Fruit fly (Drosophila melanogaster) whole organism, embryonic: ENCODE results near the gene Tet.
A peak's percentile ranks its signal among the peaks of the same experiment; 100 is the strongest.

ENCODE experiments used
- Ada2b ChIP-seq: fragments of 200-800 bp; sonication (Bioruptor generic); IDR thresholded peaks from 2 replicates; pipeline ENCODE4 v1.3.6; 2022; ENCODE audit warnings: missing biosample characterization, missing genetic modification characterization
- Bgb ChIP-seq: fragments of 200-800 bp; sonication (Bioruptor generic); IDR thresholded peaks from 2 replicates; pipeline ENCODE4 v1.3.6; 2022; ENCODE audit warnings: missing biosample characterization, missing genetic modification characterization; ENCODE audit not compliant: partially characterized antibody
- CG11456 ChIP-seq: fragments of 200-800 bp; sonication (Bioruptor generic); IDR thresholded peaks from 3 replicates; pipeline ENCODE4 v1.3.6; 2022; ENCODE audit warnings: missing biosample characterization, missing genetic modification characterization
- CG15269 ChIP-seq: fragments of 200-800 bp; sonication (Bioruptor generic); optimal IDR thresholded peaks from 2 replicates; lab custom pipeline; 2018; ENCODE audit warnings: missing biosample characterization, mild to moderate bottlenecking, missing genetic modification characterization, moderate library complexity
- CG1603 ChIP-seq: fragments of 200-800 bp; sonication (Bioruptor generic); optimal IDR thresholded peaks from 2 replicates; lab custom pipeline; 2019; ENCODE audit warnings: missing biosample characterization, mild to moderate bottlenecking, missing genetic modification characterization, moderate library complexity
- CG17612 ChIP-seq: fragments of 200-800 bp; sonication (Bioruptor generic); IDR thresholded peaks from 2 replicates; pipeline ENCODE4 v1.3.6; 2022; ENCODE audit warnings: missing biosample characterization, missing genetic modification characterization
- CG18599 ChIP-seq: fragments of 200-800 bp; sonication (Bioruptor generic); optimal IDR thresholded peaks from 3 replicates; lab custom pipeline; 2017; ENCODE audit warnings: missing biosample characterization, missing genetic modification characterization, mild to moderate bottlenecking, moderate library complexity, missing genetic modification reagents
- CG3726 ChIP-seq: fragments of 200-800 bp; sonication (Bioruptor generic); IDR thresholded peaks from 3 replicates; pipeline ENCODE4, ENCODE4 v1.3.6; 2022; ENCODE audit warnings: missing biosample characterization, missing genetic modification characterization
- CG3995 ChIP-seq: fragments of 200-800 bp; sonication (Bioruptor generic); optimal IDR thresholded peaks from 3 replicates; lab custom pipeline; 2016; ENCODE audit warnings: missing biosample characterization, missing genetic modification characterization
- CG8290 ChIP-seq, 3 experiments: fragments of 200-800 bp; sonication (Bioruptor generic); optimal IDR thresholded peaks; 2 replicates each; lab custom pipeline; 2016 to 2019; ENCODE audit warnings: missing biosample characterization in 3 of 3, missing genetic modification characterization in 3 of 3, mild to moderate bottlenecking in 2 of 3, moderate library complexity in 1 of 3
- CG9215 ChIP-seq: fragments of 200-800 bp; sonication (Bioruptor generic); IDR thresholded peaks from 2 replicates; pipeline ENCODE4 v1.3.6; 2022; ENCODE audit warnings: missing biosample characterization, missing genetic modification characterization
- CrebB ChIP-seq: fragments of 200-800 bp; sonication (Bioruptor generic); optimal IDR thresholded peaks from 3 replicates; lab custom pipeline; 2018; ENCODE audit warnings: missing biosample characterization, mild to moderate bottlenecking, missing genetic modification characterization
- Drgx ChIP-seq: fragments of 200-800 bp; sonication (Bioruptor generic); IDR thresholded peaks from 2 replicates; pipeline ENCODE4 v1.3.6; 2022; ENCODE audit warnings: missing biosample characterization, missing genetic modification characterization
- Eip74EF ChIP-seq, 2 experiments: fragments of 200-800 bp in 1 of 2; fragments of >200 bp in 1 of 2; sonication (Bioruptor generic) in 1 of 2; optimal IDR thresholded peaks; 2 replicates each; lab custom pipeline; 2017 to 2019; ENCODE audit warnings: missing biosample characterization in 2 of 2, missing genetic modification characterization in 2 of 2, mild to moderate bottlenecking in 1 of 2, moderate library complexity in 1 of 2
- H15 ChIP-seq: fragments of 200-800 bp; sonication (Bioruptor generic); IDR thresholded peaks from 3 replicates; pipeline ENCODE4 v1.3.6; 2022; ENCODE audit warnings: missing biosample characterization, missing genetic modification characterization
- Hey ChIP-seq: fragments of 200-800 bp; sonication (Bioruptor generic); optimal IDR thresholded peaks from 3 replicates; lab custom pipeline; 2018; ENCODE audit warnings: missing biosample characterization, mild to moderate bottlenecking, missing genetic modification characterization
- Hr39 ChIP-seq: fragments of >200 bp; optimal IDR thresholded peaks from 2 replicates; lab custom pipeline; 2017
- Mrtf ChIP-seq: fragments of 200-800 bp; sonication (Bioruptor generic); IDR thresholded peaks from 3 replicates; pipeline ENCODE4 v1.3.6; 2022; ENCODE audit warnings: missing biosample characterization, missing genetic modification characterization
- NK7.1 ChIP-seq: fragments of 200-800 bp; sonication (Bioruptor generic); optimal IDR thresholded peaks from 3 replicates; lab custom pipeline; 2016; ENCODE audit warnings: missing biosample characterization, missing genetic modification characterization
- Neu2 ChIP-seq: fragments of 200-800 bp; sonication (Bioruptor generic); optimal IDR thresholded peaks from 3 replicates; lab custom pipeline; 2016; ENCODE audit warnings: missing biosample characterization, missing genetic modification characterization, borderline replicate concordance
- Optix ChIP-seq: fragments of 200-800 bp; sonication (Bioruptor generic); IDR thresholded peaks from 3 replicates; pipeline ENCODE4 v1.3.6; 2022; ENCODE audit warnings: missing biosample characterization, missing genetic modification characterization
- Ptx1 ChIP-seq: fragments of 200-800 bp; sonication (Bioruptor generic); IDR thresholded peaks from 2 replicates; pipeline ENCODE4 v1.3.6; 2022; ENCODE audit warnings: missing biosample characterization, missing genetic modification characterization
- Side ChIP-seq: fragments of 200-800 bp; sonication (Bioruptor generic); optimal IDR thresholded peaks from 2 replicates; lab custom pipeline; 2016; ENCODE audit warnings: missing biosample characterization, missing genetic modification characterization
- Tbp ChIP-seq: fragments of >200 bp; optimal IDR thresholded peaks from 2 replicates; lab custom pipeline; 2018; ENCODE audit warnings: missing biosample characterization, missing genetic modification characterization
- Xrp1 ChIP-seq: fragments of 200-800 bp; sonication (Bioruptor generic); IDR thresholded peaks from 2 replicates; pipeline ENCODE4 v1.3.6; 2022; ENCODE audit warnings: missing biosample characterization, missing genetic modification characterization
- YL-1 ChIP-seq: fragments of 200-800 bp; sonication (Bioruptor generic); optimal IDR thresholded peaks from 3 replicates; lab custom pipeline; 2017; ENCODE audit warnings: missing biosample characterization, mild to moderate bottlenecking, missing genetic modification characterization
- ash1 ChIP-seq: fragments of 200-800 bp; sonication (Bioruptor generic); optimal IDR thresholded peaks from 2 replicates; lab custom pipeline; 2018; ENCODE audit warnings: missing biosample characterization, mild to moderate bottlenecking, missing genetic modification characterization
- cato ChIP-seq: fragments of 200-800 bp; sonication (Bioruptor generic); optimal IDR thresholded peaks from 2 replicates; lab custom pipeline; 2016; ENCODE audit warnings: missing biosample characterization, missing genetic modification characterization, borderline replicate concordance
- caup ChIP-seq: fragments of 200-800 bp; sonication (Bioruptor generic); optimal IDR thresholded peaks from 3 replicates; lab custom pipeline; 2017; ENCODE audit warnings: missing biosample characterization, mild to moderate bottlenecking, missing genetic modification characterization, moderate library complexity; ENCODE audit not compliant: severe bottlenecking
- cg ChIP-seq: fragments of 200-800 bp; sonication (Bioruptor generic); optimal IDR thresholded peaks from 3 replicates; lab custom pipeline; 2019; ENCODE audit warnings: missing biosample characterization, mild to moderate bottlenecking, missing genetic modification characterization, moderate library complexity
- emc ChIP-seq: fragments of 200-800 bp; sonication (Bioruptor generic); optimal IDR thresholded peaks from 2 replicates; lab custom pipeline; 2016; ENCODE audit warnings: missing biosample characterization, missing genetic modification characterization
- ems ChIP-seq: fragments of 200-800 bp; sonication (Bioruptor generic); optimal IDR thresholded peaks from 3 replicates; lab custom pipeline; 2016; ENCODE audit warnings: missing biosample characterization, missing genetic modification characterization
- en ChIP-seq: fragments of 200-800 bp; sonication (Bioruptor generic); optimal IDR thresholded peaks from 2 replicates; lab custom pipeline; 2016; ENCODE audit warnings: missing biosample characterization, missing genetic modification characterization
- fd96Cb ChIP-seq: fragments of 200-800 bp; sonication (Bioruptor generic); optimal IDR thresholded peaks from 2 replicates; lab custom pipeline; 2018; ENCODE audit warnings: missing biosample characterization, mild to moderate bottlenecking, missing genetic modification characterization, moderate library complexity
- gro ChIP-seq: fragments of 200-800 bp; sonication (Bioruptor generic); optimal IDR thresholded peaks from 2 replicates; lab custom pipeline; 2016; ENCODE audit warnings: missing biosample characterization, missing genetic modification characterization
- ind ChIP-seq: fragments of 200-800 bp; sonication (Bioruptor generic); optimal IDR thresholded peaks from 3 replicates; lab custom pipeline; 2016; ENCODE audit warnings: missing biosample characterization, missing genetic modification characterization
- nau ChIP-seq: fragments of 200-800 bp; sonication (Bioruptor generic); optimal IDR thresholded peaks from 3 replicates; lab custom pipeline; 2017; ENCODE audit warnings: missing biosample characterization, mild to moderate bottlenecking, missing genetic modification characterization, missing genetic modification reagents
- nmo ChIP-seq: fragments of 200-800 bp; sonication (Bioruptor generic); optimal IDR thresholded peaks from 2 replicates; lab custom pipeline; 2018; ENCODE audit warnings: missing biosample characterization, mild to moderate bottlenecking, missing genetic modification characterization, moderate library complexity
- oc ChIP-seq: fragments of 200-800 bp; sonication (Bioruptor generic); optimal IDR thresholded peaks from 2 replicates; lab custom pipeline; 2018; ENCODE audit warnings: missing biosample characterization, mild to moderate bottlenecking, missing genetic modification characterization, moderate library complexity
- pb ChIP-seq: fragments of 200-800 bp; sonication (Bioruptor generic); optimal IDR thresholded peaks from 3 replicates; lab custom pipeline; 2016; ENCODE audit warnings: missing biosample characterization, missing genetic modification characterization
- pfk ChIP-seq: fragments of 200-800 bp; sonication (Bioruptor generic); optimal IDR thresholded peaks from 2 replicates; lab custom pipeline; 2018; ENCODE audit warnings: missing biosample characterization, mild to moderate bottlenecking, missing genetic modification characterization, moderate library complexity
- pho ChIP-seq: fragments of 200-800 bp; sonication (Bioruptor generic); optimal IDR thresholded peaks from 2 replicates; lab custom pipeline; 2016; ENCODE audit warnings: missing biosample characterization, missing genetic modification characterization
- pnt ChIP-seq: fragments of 200-800 bp; sonication (Bioruptor generic); optimal IDR thresholded peaks from 3 replicates; lab custom pipeline; 2016; ENCODE audit warnings: missing biosample characterization, missing genetic modification characterization
- ranshi ChIP-seq: fragments of 200-800 bp; sonication (Bioruptor generic); IDR thresholded peaks from 2 replicates; pipeline ENCODE4 v1.3.6; 2022; ENCODE audit warnings: missing biosample characterization, missing genetic modification characterization
- salm ChIP-seq: fragments of 200-800 bp; sonication (Bioruptor generic); optimal IDR thresholded peaks from 2 replicates; lab custom pipeline; 2018; ENCODE audit warnings: missing biosample characterization, mild to moderate bottlenecking, missing genetic modification characterization
- scrt ChIP-seq: fragments of 200-800 bp; sonication (Bioruptor generic); optimal IDR thresholded peaks from 2 replicates; lab custom pipeline; 2018; ENCODE audit warnings: missing biosample characterization, mild to moderate bottlenecking, missing genetic modification characterization, moderate library complexity
- shn ChIP-seq: fragments of 200-800 bp; sonication (Bioruptor generic); optimal IDR thresholded peaks from 3 replicates; lab custom pipeline; 2016; ENCODE audit warnings: missing biosample characterization, missing genetic modification characterization
- ttk ChIP-seq: fragments of 200-800 bp; sonication (Bioruptor generic); IDR thresholded peaks from 2 replicates; pipeline ENCODE4 v2.1.2; 2022; ENCODE audit warnings: missing biosample characterization, missing genetic modification characterization
- wek ChIP-seq: fragments of 200-800 bp; sonication (Bioruptor generic); optimal IDR thresholded peaks from 3 replicates; lab custom pipeline; 2018; ENCODE audit warnings: missing biosample characterization, mild to moderate bottlenecking, missing genetic modification characterization, moderate library complexity

The Tet gene

DNA sequence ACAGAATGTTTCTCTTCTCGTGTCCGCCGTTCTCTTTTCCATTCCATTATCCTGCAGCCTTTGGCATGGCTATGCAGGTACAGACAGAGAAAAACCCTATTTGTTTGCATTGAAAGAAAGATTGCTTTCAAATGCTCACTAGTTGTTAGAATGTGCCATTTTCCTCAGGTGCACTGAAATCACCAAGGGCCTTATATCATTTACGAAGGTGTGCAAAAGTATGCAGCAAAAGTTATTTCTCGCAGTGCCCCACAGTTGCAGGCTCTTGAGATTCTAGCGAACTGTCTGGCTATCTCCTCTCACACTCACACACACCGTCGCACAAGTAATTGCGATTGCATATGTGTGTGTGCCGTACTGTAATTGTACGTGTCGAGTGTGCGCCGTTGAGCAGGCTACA, 78.6 kb downstream of the Tet start:
- TF ChIP-seq H15: 0 out of 3 replicates have a peak, but pooled peaks have one; percentile 9
- 0 out of 3 replicates have a peak, but pooled peaks have one; percentile 42 for TF ChIP-seq CG3726 (GFP tag; lab: Robert Waterston, UW)
- no peak for TF ChIP-seq Tbp
- 0 out of 2 replicates have a peak, but pooled peaks have one; percentile 19 for TF ChIP-seq ttk
- TF ChIP-seq caup (GFP tag; lab: Kevin White, UChicago): no peak
- no peak for TF ChIP-seq YL-1 (GFP tag; lab: Kevin White, UChicago)
- TF ChIP-seq ranshi: no peak
- peak; percentile 99 for TF ChIP-seq CG8290 (GFP tag; optimal IDR thresholded peaks at IDR 0.05; lab: Kevin White, UChicago)
- TF ChIP-seq CG8290 (tag; optimal IDR thresholded peaks at IDR 0.05; lab: Kevin White, UChicago): peak; percentile 43 to 98
- peak; percentile 86 for TF ChIP-seq CG17612 (GFP tag; lab: Robert Waterston, UW)
- no peak for TF ChIP-seq cato
- no peak for TF ChIP-seq ems (GFP tag; lab: Kevin White, UChicago)
- TF ChIP-seq Ptx1: 0 out of 2 replicates have a peak, but pooled peaks have one; percentile 13
- TF ChIP-seq scrt (GFP tag; lab: Kevin White, UChicago): no peak
- 0 out of 2 replicates have a peak, but pooled peaks have one; percentile 16 for TF ChIP-seq Xrp1 (GFP tag; lab: Robert Waterston, UW)
- peak; percentile 45 for TF ChIP-seq Drgx (GFP tag; lab: Robert Waterston, UW)
- TF ChIP-seq pho (GFP tag; lab: Kevin White, UChicago): no peak
- TF ChIP-seq pnt (GFP tag; lab: Kevin White, UChicago): no peak
- peak; percentile 39 for TF ChIP-seq cg (GFP tag; lab: Kevin White, UChicago)
- TF ChIP-seq, all 482 proteins: peak for 9

DNA sequence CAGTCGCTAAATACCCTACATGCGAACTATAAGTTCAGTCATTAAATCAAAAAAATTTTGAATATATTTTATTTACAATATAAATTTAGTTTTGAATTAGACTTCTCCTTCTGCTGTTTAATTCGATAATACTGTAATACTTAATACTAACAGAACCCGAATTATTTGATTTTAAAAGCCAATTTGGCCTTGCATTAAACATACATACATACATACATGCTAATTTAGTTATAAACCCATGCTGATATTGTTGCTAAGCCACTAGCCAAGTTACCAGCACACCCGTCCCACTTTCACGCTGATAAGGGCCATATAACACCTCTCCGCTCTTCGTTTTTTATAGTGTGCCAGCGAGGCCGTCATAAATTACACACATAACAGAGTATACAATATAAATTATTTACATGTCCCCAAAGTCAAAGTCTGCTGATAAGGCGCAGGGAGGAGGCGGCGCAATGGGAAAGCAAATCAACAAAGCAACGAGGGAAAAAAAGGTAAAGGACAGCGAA, 79.8 kb downstream of the Tet start:
- no peak for TF ChIP-seq CG8290 (GFP tag; optimal IDR thresholded peaks at IDR 0.05; lab: Kevin White, UChicago)
- TF ChIP-seq CG8290 (tag; optimal IDR thresholded peaks at IDR 0.05; lab: Kevin White, UChicago): peak; percentile 32 to 81
- peak; percentile 10 for TF ChIP-seq oc (tag; lab: Kevin White, UChicago)
- 0 out of 3 replicates have a peak, but pooled peaks have one; percentile 26 for TF ChIP-seq CG11456 (GFP tag; lab: Robert Waterston, UW)
- TF ChIP-seq salm: peak; percentile 80
- peak; percentile 39 for TF ChIP-seq nmo (GFP tag; lab: Kevin White, UChicago)
- TF ChIP-seq pb (GFP tag; lab: Kevin White, UChicago): no peak
- TF ChIP-seq en: no peak
- peak; percentile 73 for TF ChIP-seq CrebB (tag; lab: Kevin White, UChicago)
- TF ChIP-seq Bgb: no peak
- no peak for TF ChIP-seq Optix (GFP tag; lab: Robert Waterston, UW)
- peak; percentile 51 for TF ChIP-seq Hey
- TF ChIP-seq NK7.1: no peak
- no peak for TF ChIP-seq shn (GFP tag; lab: Kevin White, UChicago)
- peak; percentile 66 for TF ChIP-seq ash1 (GFP tag; lab: Kevin White, UChicago)
- TF ChIP-seq Neu2 (GFP tag; lab: Kevin White, UChicago): no peak
- TF ChIP-seq Ada2b (GFP tag; lab: Robert Waterston, UW): no peak
- no peak for TF ChIP-seq CG3995 (GFP tag; lab: Kevin White, UChicago)
- TF ChIP-seq gro: peak; percentile 53
- peak; percentile 45 for TF ChIP-seq CG1603 (tag; lab: Kevin White, UChicago)
- 0 out of 2 replicates have a peak, but pooled peaks have one; percentile 27 for TF ChIP-seq CG9215
- TF ChIP-seq ind: peak; percentile 28
- TF ChIP-seq Hr39 (lab: Kevin White, UChicago): no peak
- TF ChIP-seq wek (GFP tag; lab: Kevin White, UChicago): peak; percentile 79
- TF ChIP-seq CG18599 (GFP tag; lab: Kevin White, UChicago): peak; percentile 59
- peak; percentile 49 for TF ChIP-seq pfk (GFP tag; lab: Kevin White, UChicago)
- peak; percentile 57 for TF ChIP-seq nau
- TF ChIP-seq emc (GFP tag; lab: Kevin White, UChicago): no peak
- TF ChIP-seq Side: peak; percentile 7
- peak; percentile 53 for TF ChIP-seq fd96Cb (tag; lab: Kevin White, UChicago)
- TF ChIP-seq CG15269 (tag; lab: Kevin White, UChicago): peak; percentile 40
- peak in 1 of 2 experiments; percentile 33 for TF ChIP-seq Eip74EF (GFP tag; optimal IDR thresholded peaks at IDR 0.05; lab: Kevin White, UChicago)
- no peak for TF ChIP-seq Mrtf (GFP tag; lab: Robert Waterston, UW)
